Worm (Caenorhabditis elegans): ENCODE results near the gene T09F3.2.
"Not testable (repeated sequence)": the region's sequence is repeated elsewhere in the genome, so short reads cannot be mapped to it uniquely, and the experiment has no call there.

DNA sequence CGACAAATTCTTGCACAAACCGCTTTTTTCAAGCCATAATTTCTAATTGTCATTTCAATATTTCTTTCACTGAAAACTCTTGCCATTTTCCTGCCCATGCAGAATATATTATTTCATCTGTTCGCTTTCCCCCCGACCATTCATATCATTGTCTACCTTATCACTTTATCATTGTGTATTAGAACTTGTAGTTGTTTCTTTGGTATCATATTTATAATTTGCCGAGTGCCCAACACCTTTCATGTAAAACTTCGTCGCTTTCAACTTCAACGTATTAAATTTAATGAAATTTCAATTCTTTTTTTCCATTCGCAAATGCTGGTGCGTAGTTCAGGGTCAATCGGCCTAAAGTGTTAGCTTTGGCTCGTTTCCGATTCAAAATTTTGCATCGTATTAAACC, 51.9 kb downstream of the T09F3.2 start, which contains the start of gene ZK673.1:
- TF ChIP-seq T22C8.4 (GFP tag; IDR thresholded peaks at IDR 0.05); med-1 (GFP tag; optimal IDR thresholded peaks at IDR 0.05; ENCODE audit: insufficient read depth); klf-2 (GFP tag; conservative IDR thresholded peaks at IDR 0.05): not testable (repeated sequence)

Data from whole organism, midembryonic.